Worm (Caenorhabditis elegans) whole organism, dauer: Measurements from ENCODE around the gene F02D8.1.

Source experiments
- unc-62 ChIP-seq: sonication (generic microtip); optimal IDR thresholded peaks from 2 replicates; lab custom pipeline; 2017; ENCODE audit warnings: missing biosample characterization, missing genetic modification reagents, missing genetic modification characterization

Gene F02D8.1

DNA sequence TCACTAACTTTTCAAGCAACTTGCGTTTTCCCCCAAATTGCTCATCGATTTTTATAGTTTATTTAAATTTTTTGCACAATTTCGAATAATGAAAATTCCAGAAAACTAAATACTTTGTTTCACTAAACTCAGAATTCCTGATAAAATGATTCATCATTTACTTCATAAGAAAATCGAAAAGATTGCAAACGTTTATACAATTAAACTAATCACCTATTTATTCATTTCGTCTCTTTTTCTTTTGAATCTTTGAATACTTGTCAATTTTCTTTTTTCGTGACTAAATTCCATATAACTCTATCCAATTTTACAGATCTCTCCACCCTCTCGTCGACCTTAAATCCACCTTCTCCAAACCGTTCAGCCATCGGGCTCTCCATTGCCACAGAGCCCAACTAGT, 41.9 kb downstream of the F02D8.1 start, which contains the start of gene C30G7.2:
TSS of gene C30G7.2 (plus strand) at position 301 of the 400 bp plus-strand sequence.
- no peak for TF ChIP-seq unc-62

DNA sequence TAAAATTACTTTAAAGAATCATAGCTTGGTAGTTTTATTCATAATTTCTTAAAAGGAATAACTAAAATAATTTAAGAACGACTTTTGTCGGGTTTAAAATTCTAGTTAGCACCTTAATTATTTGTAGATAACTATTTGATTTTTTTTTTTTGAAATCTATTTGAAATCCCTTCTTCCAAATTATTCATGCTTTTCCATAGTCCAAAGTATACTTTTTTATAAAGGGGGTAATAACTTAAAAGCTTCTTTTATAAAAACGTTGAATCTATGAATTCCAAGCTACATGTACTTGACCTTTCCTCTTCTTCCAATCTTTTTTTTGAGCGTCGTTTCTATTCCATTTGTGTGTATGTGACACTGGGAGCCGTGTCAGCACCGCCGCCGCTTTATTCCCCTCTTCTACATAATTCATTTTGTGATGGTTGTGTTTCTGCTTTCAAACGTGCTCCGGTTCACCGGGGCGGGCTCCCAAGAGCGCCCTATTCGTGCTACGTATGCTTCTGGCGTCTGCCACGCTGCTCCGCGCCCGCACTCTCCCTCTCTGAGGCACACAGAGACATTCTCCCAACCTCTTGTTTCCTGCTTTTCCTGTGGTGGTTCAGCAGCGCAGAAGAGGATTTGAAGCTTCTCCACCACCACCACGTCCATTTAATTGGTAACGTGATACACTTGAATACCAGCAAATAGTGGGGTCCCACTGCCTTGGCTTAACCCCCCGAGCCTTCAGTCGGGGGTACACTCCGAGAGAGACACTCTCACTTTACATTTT, 44.9 kb downstream of the F02D8.1 start:
- no peak for TF ChIP-seq unc-62

DNA sequence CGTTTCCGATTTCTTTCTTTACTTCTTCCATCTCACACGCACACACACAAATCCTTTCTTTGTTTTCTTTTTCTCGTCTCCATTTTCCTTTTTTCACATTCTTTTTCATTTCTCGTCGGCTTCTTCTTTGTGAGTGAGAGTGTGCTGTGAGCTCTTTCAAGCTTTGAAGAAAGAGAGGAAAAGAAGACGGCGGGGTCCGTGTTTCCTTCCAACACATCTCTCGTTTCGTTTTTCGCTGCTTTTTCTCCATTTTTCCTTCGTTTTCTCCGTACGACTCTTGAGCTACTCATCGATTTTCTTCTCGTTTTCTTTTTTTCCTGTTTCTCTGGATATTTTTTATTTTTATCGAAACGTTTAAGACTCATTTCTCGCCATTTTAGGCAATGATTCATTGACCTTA, 48.3 kb downstream of the F02D8.1 start:
- TF ChIP-seq unc-62: no peak

DNA sequence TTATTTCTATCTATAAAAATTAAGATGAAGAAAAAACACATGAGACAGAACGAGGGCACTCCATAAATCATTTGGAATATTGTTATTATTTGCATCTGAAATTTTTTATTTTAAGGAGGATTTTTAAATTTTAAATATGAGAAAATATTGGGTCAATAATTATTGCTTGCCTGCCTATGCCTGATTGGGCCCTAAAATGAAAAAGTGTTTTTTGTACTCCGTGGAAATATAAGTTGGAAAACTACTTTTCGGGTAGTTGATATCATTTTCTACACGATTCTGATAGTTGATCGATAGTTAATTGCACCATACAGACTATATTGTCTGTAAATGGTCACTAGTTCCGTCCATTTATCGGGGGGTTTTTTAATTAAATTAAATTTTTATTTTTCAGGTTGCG, 50.3 kb downstream of the F02D8.1 start, which contains the start of gene srg-55:
TSS of gene srg-55 (minus strand) at position 101 of the 400 bp plus-strand sequence.
- TF ChIP-seq unc-62: no peak

DNA sequence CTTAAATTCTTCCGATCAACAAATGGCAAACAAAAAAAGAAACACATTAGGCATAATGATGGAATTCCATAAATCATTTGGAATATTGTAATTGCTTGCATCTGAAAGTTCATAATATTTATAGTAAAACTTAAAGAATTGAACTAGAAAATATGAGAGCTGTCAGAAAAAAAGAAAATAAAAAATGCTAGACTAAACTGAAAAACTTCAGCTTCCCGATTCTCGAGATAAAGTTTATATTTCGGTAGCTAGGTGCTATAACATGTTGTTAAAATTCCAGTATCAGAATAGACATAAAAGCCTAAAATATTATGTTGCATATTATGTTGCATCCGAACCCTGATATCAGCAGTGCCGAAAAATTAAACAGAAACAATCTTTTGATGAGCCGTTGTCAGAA, 54.4 kb downstream of the F02D8.1 start, which contains the start of gene srg-54:
TSS of gene srg-54 (minus strand) at position 101 of the 400 bp plus-strand sequence.
- TF ChIP-seq unc-62: no peak
